Fruit fly (Drosophila melanogaster) whole organism, prepupa: ENCODE measurements around the gene CG16985.
A peak's percentile ranks its signal among the peaks of the same experiment; 100 is the strongest.

Experiments used
- Blimp-1 ChIP-seq: fragments of 200-800 bp; sonication (Bioruptor generic); optimal IDR thresholded peaks from 3 replicates; lab custom pipeline; 2017; ENCODE audit warnings: missing biosample characterization, missing genetic modification characterization, mild to moderate bottlenecking, moderate library complexity, missing genetic modification reagents
- CG10631 ChIP-seq: fragments of 200-800 bp; sonication (Bioruptor generic); optimal IDR thresholded peaks from 2 replicates; lab custom pipeline; 2016; ENCODE audit warnings: missing biosample characterization, missing genetic modification characterization
- CG10669 ChIP-seq: fragments of 200-800 bp; sonication (Bioruptor generic); optimal IDR thresholded peaks from 3 replicates; lab custom pipeline; 2018; ENCODE audit warnings: missing biosample characterization, mild to moderate bottlenecking, missing genetic modification characterization, moderate library complexity
- CG11762 ChIP-seq: fragments of 200-800 bp; sonication (Bioruptor generic); optimal IDR thresholded peaks from 3 replicates; lab custom pipeline; 2016; ENCODE audit warnings: missing biosample characterization, missing genetic modification characterization; ENCODE audit not compliant: insufficient read depth
- CG15336 ChIP-seq: fragments of 200-800 bp; sonication (Bioruptor generic); IDR thresholded peaks from 2 replicates; pipeline ENCODE4 v1.3.6; 2022; ENCODE audit warnings: missing biosample characterization, missing genetic modification characterization
- CG1621 ChIP-seq: fragments of 200-800 bp; sonication (Bioruptor generic); optimal IDR thresholded peaks from 3 replicates; lab custom pipeline; 2018; ENCODE audit warnings: missing biosample characterization, mild to moderate bottlenecking, missing genetic modification characterization
- CG16779 ChIP-seq: fragments of 200-800 bp; sonication (Bioruptor generic); optimal IDR thresholded peaks from 3 replicates; lab custom pipeline; 2017; ENCODE audit warnings: missing biosample characterization, mild to moderate bottlenecking, missing genetic modification characterization
- CG3032 ChIP-seq: fragments of 200-800 bp; optimal IDR thresholded peaks from 2 replicates; lab custom pipeline; 2019; ENCODE audit warnings: missing biosample characterization, mild to moderate bottlenecking, missing genetic modification characterization, moderate library complexity
- CG31627 ChIP-seq: fragments of 200-800 bp; sonication (Bioruptor generic); optimal IDR thresholded peaks from 3 replicates; lab custom pipeline; 2016; ENCODE audit warnings: missing biosample characterization, missing genetic modification characterization
- CG32006 ChIP-seq: fragments of 200-800 bp; sonication (Bioruptor generic); optimal IDR thresholded peaks from 3 replicates; lab custom pipeline; 2017; ENCODE audit warnings: missing biosample characterization, mild to moderate bottlenecking, missing genetic modification characterization
- CG34406 ChIP-seq: fragments of 200-800 bp; sonication (Bioruptor generic); optimal IDR thresholded peaks from 3 replicates; lab custom pipeline; 2016; ENCODE audit warnings: missing biosample characterization, missing genetic modification characterization
- CG4318 ChIP-seq: fragments of 200-800 bp; sonication (Bioruptor generic); optimal IDR thresholded peaks from 3 replicates; lab custom pipeline; 2017; ENCODE audit warnings: missing biosample characterization, mild to moderate bottlenecking, missing genetic modification characterization
- CG6163 ChIP-seq: fragments of 200-800 bp; sonication (Bioruptor generic); IDR thresholded peaks from 3 replicates; pipeline ENCODE4 v1.3.6; 2022; ENCODE audit warnings: missing biosample characterization, missing genetic modification characterization
- CG6276 ChIP-seq: fragments of 200-800 bp; sonication (Bioruptor generic); optimal IDR thresholded peaks from 2 replicates; lab custom pipeline; 2017; ENCODE audit warnings: missing biosample characterization, mild to moderate bottlenecking, missing genetic modification characterization
- CG6792 ChIP-seq: fragments of 200-800 bp; sonication (Bioruptor generic); optimal IDR thresholded peaks from 3 replicates; lab custom pipeline; 2016; ENCODE audit warnings: missing biosample characterization, missing genetic modification characterization
- CG6854 ChIP-seq: fragments of 200-800 bp; sonication (Bioruptor generic); optimal IDR thresholded peaks from 2 replicates; lab custom pipeline; 2017; ENCODE audit warnings: missing biosample characterization, mild to moderate bottlenecking, missing genetic modification characterization
- CG7368 ChIP-seq: fragments of 200-800 bp; sonication (Bioruptor generic); optimal IDR thresholded peaks from 3 replicates; lab custom pipeline; 2016; ENCODE audit warnings: missing biosample characterization, missing genetic modification characterization
- CG8119 ChIP-seq: fragments of 200-800 bp; sonication (Bioruptor generic); IDR thresholded peaks from 3 replicates; pipeline ENCODE4 v1.3.6; 2022; ENCODE audit warnings: missing biosample characterization, missing genetic modification characterization
- CG9139 ChIP-seq: fragments of 200-800 bp; sonication (Bioruptor generic); optimal IDR thresholded peaks from 3 replicates; lab custom pipeline; 2017; ENCODE audit warnings: missing biosample characterization, mild to moderate bottlenecking, missing genetic modification characterization
- Eip75B ChIP-seq: fragments of 200-800 bp; sonication (Bioruptor generic); optimal IDR thresholded peaks from 3 replicates; lab custom pipeline; 2016; ENCODE audit warnings: missing biosample characterization, missing genetic modification characterization
- Ets21C ChIP-seq: fragments of 200-800 bp; sonication (Bioruptor generic); optimal IDR thresholded peaks from 3 replicates; lab custom pipeline; 2016; ENCODE audit warnings: missing biosample characterization, missing genetic modification characterization
- Ets96B ChIP-seq: fragments of 200-800 bp; optimal IDR thresholded peaks from 2 replicates; lab custom pipeline; 2019; ENCODE audit warnings: missing biosample characterization, mild to moderate bottlenecking, missing genetic modification characterization, moderate library complexity
- Gug ChIP-seq: fragments of 200-800 bp; sonication (Bioruptor generic); IDR thresholded peaks from 2 replicates; pipeline ENCODE4 v1.3.6; 2022; ENCODE audit warnings: missing biosample characterization, missing genetic modification characterization
- Hr38 ChIP-seq: sonication (Bioruptor generic); optimal IDR thresholded peaks from 2 replicates; lab custom pipeline; 2016; ENCODE audit warnings: missing biosample characterization, missing genetic modification characterization
- Hr39 ChIP-seq: fragments of 200-800 bp; sonication (Bioruptor generic); optimal IDR thresholded peaks from 2 replicates; lab custom pipeline; 2016; ENCODE audit warnings: missing biosample characterization, missing genetic modification characterization
- Lpt ChIP-seq: fragments of 200-800 bp; sonication (Bioruptor generic); optimal IDR thresholded peaks from 3 replicates; lab custom pipeline; 2016; ENCODE audit warnings: missing biosample characterization, missing genetic modification characterization
- OdsH ChIP-seq: fragments of 200-800 bp; sonication (Bioruptor generic); optimal IDR thresholded peaks from 3 replicates; lab custom pipeline; 2016; ENCODE audit warnings: missing biosample characterization, missing genetic modification characterization
- achi ChIP-seq: fragments of 200-800 bp; sonication (Bioruptor generic); optimal IDR thresholded peaks from 3 replicates; lab custom pipeline; 2016; ENCODE audit warnings: missing biosample characterization, missing genetic modification characterization
- cyc ChIP-seq: fragments of 200-800 bp; sonication (Bioruptor generic); optimal IDR thresholded peaks from 3 replicates; lab custom pipeline; 2016; ENCODE audit warnings: missing biosample characterization, missing genetic modification characterization
- dac ChIP-seq: fragments of 200-800 bp; sonication (Bioruptor generic); optimal IDR thresholded peaks from 2 replicates; lab custom pipeline; 2017; ENCODE audit warnings: missing biosample characterization, mild to moderate bottlenecking, missing genetic modification characterization
- eg ChIP-seq: fragments of 200-800 bp; sonication (Bioruptor generic); IDR thresholded peaks from 3 replicates; pipeline ENCODE4 v1.3.6; 2022; ENCODE audit warnings: missing biosample characterization, missing genetic modification characterization
- esn ChIP-seq: fragments of 200-800 bp; sonication (Bioruptor generic); optimal IDR thresholded peaks from 2 replicates; lab custom pipeline; 2016; ENCODE audit warnings: missing biosample characterization, mild to moderate bottlenecking, missing genetic modification characterization, moderate library complexity
- fd85E ChIP-seq: fragments of 200-800 bp; sonication (Bioruptor generic); optimal IDR thresholded peaks from 3 replicates; lab custom pipeline; 2016; ENCODE audit warnings: missing biosample characterization, missing genetic modification characterization
- fkh ChIP-seq: fragments of 200-800 bp; sonication (Bioruptor generic); optimal IDR thresholded peaks from 3 replicates; lab custom pipeline; 2017; ENCODE audit warnings: missing biosample characterization, mild to moderate bottlenecking, missing genetic modification characterization, moderate library complexity
- net ChIP-seq: fragments of 200-800 bp; sonication (Bioruptor generic); optimal IDR thresholded peaks from 3 replicates; lab custom pipeline; 2016; ENCODE audit warnings: missing biosample characterization, missing genetic modification characterization
- pdm3 ChIP-seq: fragments of 200-800 bp; sonication (Bioruptor generic); optimal IDR thresholded peaks from 3 replicates; lab custom pipeline; 2016; ENCODE audit warnings: missing biosample characterization, missing genetic modification characterization
- salr ChIP-seq, 2 experiments: fragments of 200-800 bp; sonication (Bioruptor generic); optimal IDR thresholded peaks; 3 replicates each; lab custom pipeline; 2016 to 2018; ENCODE audit warnings: missing biosample characterization in 2 of 2, missing genetic modification characterization in 2 of 2, mild to moderate bottlenecking in 1 of 2
- spab ChIP-seq: fragments of 200-800 bp; sonication (Bioruptor generic); optimal IDR thresholded peaks from 2 replicates; lab custom pipeline; 2017; ENCODE audit warnings: missing biosample characterization, mild to moderate bottlenecking, missing genetic modification characterization, missing genetic modification reagents
- ss ChIP-seq, 2 experiments: fragments of 200-800 bp; sonication (Bioruptor generic); optimal IDR thresholded peaks; 2 replicates in 1 of 2; 3 replicates in 1 of 2; lab custom pipeline; 2017 to 2018; ENCODE audit warnings: mild to moderate bottlenecking in 2 of 2, missing biosample characterization in 2 of 2, missing genetic modification characterization in 2 of 2, moderate library complexity in 1 of 2
- svp ChIP-seq: fragments of 200-800 bp; sonication (Bioruptor generic); peaks from one replicate; lab custom pipeline; 2016; ENCODE audit warnings: missing biosample characterization, missing genetic modification characterization
- topi ChIP-seq: fragments of 200-800 bp; sonication (Bioruptor generic); optimal IDR thresholded peaks from 3 replicates; lab custom pipeline; 2016; ENCODE audit warnings: missing biosample characterization, missing genetic modification characterization
- vri ChIP-seq: fragments of 200-800 bp; sonication (Bioruptor generic); optimal IDR thresholded peaks from 3 replicates; lab custom pipeline; 2016; ENCODE audit warnings: missing biosample characterization, mild to moderate bottlenecking, missing genetic modification characterization

Gene CG16985

dm6 chr3L:2599214-2599730 is at the start of gene CG16985, which contains the start of gene CG12182:
Gene CG16985 (plus strand): TSS chr3L:2599297.
Gene CG12182 (minus strand): TSS chr3L:2599579.
- no peak for TF ChIP-seq CG4318 (GFP tag; lab: Kevin White, UChicago)
- no peak for TF ChIP-seq net (GFP tag; lab: Kevin White, UChicago)
- TF ChIP-seq CG34406 (GFP tag; lab: Kevin White, UChicago), result no peak
- TF ChIP-seq achi (GFP tag; lab: Kevin White, UChicago), result peak; percentile 51
- TF ChIP-seq CG6163 (GFP tag; lab: Robert Waterston, UW), result 0 out of 3 replicates have a peak, but pooled peaks have one; percentile 26
- peak; percentile 98 for TF ChIP-seq vri (GFP tag; lab: Kevin White, UChicago)
- peak; percentile 33 for TF ChIP-seq CG16779 (tag; lab: Kevin White, UChicago)
- peak; percentile 13 for TF ChIP-seq Hr39 (GFP tag; lab: Kevin White, UChicago)
- peak; percentile 13 for TF ChIP-seq fkh
- TF ChIP-seq esn (GFP tag; lab: Kevin White, UChicago), result peak; percentile 4

- no peak for TF ChIP-seq vri (GFP tag; lab: Kevin White, UChicago)
- no peak for TF ChIP-seq ss (GFP tag; optimal IDR thresholded peaks at IDR 0.05; lab: Kevin White, UChicago)
- TF ChIP-seq CG9139 (GFP tag; lab: Kevin White, UChicago), result no peak
- TF ChIP-seq CG34406 (GFP tag; lab: Kevin White, UChicago), result no peak
- no peak for TF ChIP-seq Lpt (GFP tag; lab: Kevin White, UChicago)
- no peak for TF ChIP-seq CG6276 (GFP tag; lab: Kevin White, UChicago)
- TF ChIP-seq OdsH (GFP tag; lab: Kevin White, UChicago), result no peak
- TF ChIP-seq CG6792 (GFP tag; lab: Kevin White, UChicago), result no peak
- TF ChIP-seq CG8119 (GFP tag; lab: Robert Waterston, UW), result no peak
- no peak for TF ChIP-seq CG15336 (GFP tag; lab: Robert Waterston, UW)
- no peak for TF ChIP-seq svp (GFP tag; lab: Kevin White, UChicago)
- no peak for TF ChIP-seq Eip75B (GFP tag; lab: Kevin White, UChicago)
- TF ChIP-seq, all 60 proteins: peak for 0
These were observed 47.9 kb upstream of the CG16985 start for dm6 chr3L:2551137-2551676.

dm6 chr3L:2552116-2552843 is 46.8 kb upstream of the CG16985 start:
- peak; percentile 74 for TF ChIP-seq CG6854
- TF ChIP-seq salr (GFP tag; optimal IDR thresholded peaks at IDR 0.05; lab: Kevin White, UChicago), result peak; percentile 81 to 93
- peak; percentile 74 for TF ChIP-seq CG32006 (GFP tag; lab: Kevin White, UChicago)
- peak; percentile 75 for TF ChIP-seq Gug (GFP tag; lab: Robert Waterston, UW)
- TF ChIP-seq Blimp-1, result peak; percentile 54
- peak; percentile 91 for TF ChIP-seq OdsH (GFP tag; lab: Kevin White, UChicago)
- TF ChIP-seq CG1621, result peak; percentile 93
- TF ChIP-seq net (GFP tag; lab: Kevin White, UChicago), result peak; percentile 94
- TF ChIP-seq Ets96B (tag; lab: Kevin White, UChicago), result peak; percentile 97
- peak; percentile 96 for TF ChIP-seq pdm3 (GFP tag; lab: Kevin White, UChicago)
- peak; percentile 55 for TF ChIP-seq CG4318 (GFP tag; lab: Kevin White, UChicago)
- peak; percentile 82 for TF ChIP-seq fd85E
- peak; percentile 94 for TF ChIP-seq CG6792 (GFP tag; lab: Kevin White, UChicago)
- TF ChIP-seq CG7368 (GFP tag; lab: Kevin White, UChicago), result peak; percentile 93
- TF ChIP-seq eg (GFP tag; lab: Robert Waterston, UW), result peak; percentile 84
- no peak for TF ChIP-seq Hr38
- TF ChIP-seq CG11762, result peak; percentile 82
- TF ChIP-seq fkh, result no peak
- peak; percentile 88 for TF ChIP-seq Ets21C
- no peak for TF ChIP-seq dac (GFP tag; lab: Kevin White, UChicago)
- TF ChIP-seq cyc (GFP tag; lab: Kevin White, UChicago), result peak; percentile 94
- TF ChIP-seq CG9139 (GFP tag; lab: Kevin White, UChicago), result peak; percentile 93
- TF ChIP-seq CG10669 (GFP tag; lab: Kevin White, UChicago), result peak; percentile 97
- peak; percentile 96 for TF ChIP-seq topi (GFP tag; lab: Kevin White, UChicago)
- peak; percentile 91 for TF ChIP-seq spab (GFP tag; lab: Kevin White, UChicago)
- TF ChIP-seq ss (GFP tag; optimal IDR thresholded peaks at IDR 0.05; lab: Kevin White, UChicago), result peak; percentile 86 to 96
- TF ChIP-seq CG3032 (tag; lab: Kevin White, UChicago), result peak; percentile 97
- TF ChIP-seq esn (GFP tag; lab: Kevin White, UChicago), result peak; percentile 96
- peak; percentile 95 for TF ChIP-seq CG31627 (GFP tag; lab: Kevin White, UChicago)
- TF ChIP-seq Lpt (GFP tag; lab: Kevin White, UChicago), result peak; percentile 65
- TF ChIP-seq CG10631 (GFP tag; lab: Kevin White, UChicago), result peak; percentile 94
- TF ChIP-seq CG34406 (GFP tag; lab: Kevin White, UChicago), result peak; percentile 95
- TF ChIP-seq achi (GFP tag; lab: Kevin White, UChicago), result peak; percentile 90
